Fruit fly (Drosophila melanogaster) whole organism, wandering third instar larva: ENCODE results near the gene HLH3B.

Experiments
- Abd-B ChIP-seq: fragments of >200 bp; optimal IDR thresholded peaks from 2 replicates; lab custom pipeline; 2017; ENCODE audit warnings: missing biosample characterization, missing genetic modification characterization
- CrebA ChIP-seq: fragments of 200-800 bp; sonication (Bioruptor generic); optimal IDR thresholded peaks from 2 replicates; lab custom pipeline; 2016; ENCODE audit warnings: missing biosample characterization, mild to moderate bottlenecking, missing genetic modification characterization, borderline replicate concordance
- Hr78 ChIP-seq: fragments of >200 bp; optimal IDR thresholded peaks from 2 replicates; lab custom pipeline; 2017; ENCODE audit warnings: missing biosample characterization, missing genetic modification characterization
- Myc ChIP-seq: fragments of >200 bp; optimal IDR thresholded peaks from 2 replicates; lab custom pipeline; 2017
- Rel ChIP-seq, 2 experiments: fragments of 200-800 bp; sonication (Bioruptor generic) in 1 of 2; optimal IDR thresholded peaks; 2 replicates in 1 of 2; 3 replicates in 1 of 2; lab custom pipeline; 2016 to 2019; ENCODE audit warnings: mild to moderate bottlenecking in 2 of 2, missing biosample characterization in 2 of 2, missing genetic modification characterization in 2 of 2, moderate library complexity in 1 of 2
- dl ChIP-seq, 2 experiments: fragments of 175-275, 200-275 bp in 1 of 2; fragments of 200-275 bp in 1 of 2; sonication (Bioruptor generic); optimal IDR thresholded peaks; lab custom pipeline; 2018; ENCODE audit warnings: mild to moderate bottlenecking in 2 of 2, missing biosample characterization in 2 of 2, missing genetic modification characterization in 2 of 2, moderate library complexity in 2 of 2; ENCODE audit not compliant: partially characterized antibody in 2 of 2, insufficient read depth in 1 of 2
- foxo ChIP-seq, 2 experiments: fragments of 200-800 bp; sonication (Bioruptor generic); optimal IDR thresholded peaks; 2 replicates in 1 of 2; 3 replicates in 1 of 2; lab custom pipeline; 2016 to 2017; ENCODE audit warnings: missing biosample characterization in 2 of 2, missing genetic modification characterization in 2 of 2
- lola ChIP-seq: fragments of >200 bp; optimal IDR thresholded peaks from 2 replicates; lab custom pipeline; 2017; ENCODE audit warnings: missing biosample characterization, missing genetic modification characterization
- psq ChIP-seq: fragments of 200-800 bp; sonication (Bioruptor generic); optimal IDR thresholded peaks from 3 replicates; lab custom pipeline; 2017; ENCODE audit warnings: missing biosample characterization, mild to moderate bottlenecking, missing genetic modification characterization, moderate library complexity
- tai ChIP-seq: sonication (Bioruptor generic); optimal IDR thresholded peaks from 2 replicates; lab custom pipeline; 2016; ENCODE audit warnings: missing biosample characterization, missing genetic modification characterization
- usp ChIP-seq: fragments of >200 bp; optimal IDR thresholded peaks from 2 replicates; lab custom pipeline; 2017; ENCODE audit warnings: missing biosample characterization, missing genetic modification characterization

- TF ChIP-seq Myc (lab: Kevin White, UChicago) (no peak), Rel (GFP tag; optimal IDR thresholded peaks at IDR 0.05; lab: Kevin White, UChicago) (no peak), Rel (tag; optimal IDR thresholded peaks at IDR 0.05; lab: Kevin White, UChicago) (no peak), psq (GFP tag; lab: Kevin White, UChicago) (no peak), lola (GFP tag; lab: Kevin White, UChicago) (no peak), tai (GFP tag; lab: Kevin White, UChicago) (no peak), Hr78 (GFP tag; lab: Kevin White, UChicago) (no peak), CrebA (GFP tag; lab: Kevin White, UChicago) (no peak), dl (GFP tag; optimal IDR thresholded peaks at IDR 0.05; lab: Kevin White, UChicago; ENCODE audit: insufficient read depth in 1 of 2, partially characterized antibody in 2 of 2) (no peak), usp (GFP tag; lab: Kevin White, UChicago) (no peak), foxo (GFP tag; optimal IDR thresholded peaks at IDR 0.05; lab: Kevin White, UChicago) (no peak), Abd-B (no peak)
These were observed 16.8 kb upstream of the HLH3B start, which contains the start of the genes Spg7 and Lint-O for dm6 chrX:2698064-2698894.
